Fruit fly (Drosophila melanogaster) whole organism, embryonic: ENCODE data around the gene GluRIIE.

Experiments used
- Aef1 ChIP-seq: fragments of 200-800 bp; sonication (Bioruptor generic); IDR thresholded peaks from 3 replicates; pipeline ENCODE4 v1.3.6; 2022; ENCODE audit warnings: missing biosample characterization, missing genetic modification characterization
- BEAF-32 ChIP-seq: fragments of 200-800 bp; sonication (Bioruptor generic); optimal IDR thresholded peaks from 3 replicates; lab custom pipeline; 2017; ENCODE audit warnings: missing biosample characterization, missing genetic modification characterization, mild to moderate bottlenecking, moderate library complexity, missing genetic modification reagents
- Blimp-1 ChIP-seq: fragments of 200-800 bp; sonication (Bioruptor generic); optimal IDR thresholded peaks from 3 replicates; lab custom pipeline; 2018; ENCODE audit warnings: missing biosample characterization, missing genetic modification characterization, mild to moderate bottlenecking, moderate library complexity, missing genetic modification reagents
- CG10274 ChIP-seq: fragments of 200-800 bp; sonication (Bioruptor generic); optimal IDR thresholded peaks from 3 replicates; lab custom pipeline; 2017; ENCODE audit warnings: missing biosample characterization, mild to moderate bottlenecking, missing genetic modification characterization
- CG10462 ChIP-seq: fragments of 200-800 bp; sonication (Bioruptor generic); optimal IDR thresholded peaks from 2 replicates; lab custom pipeline; 2016; ENCODE audit warnings: missing biosample characterization, missing genetic modification characterization
- CG1233 ChIP-seq: fragments of 200-800 bp; sonication (Bioruptor generic); optimal IDR thresholded peaks from 4 replicates; lab custom pipeline; 2018; ENCODE audit warnings: missing biosample characterization, mild to moderate bottlenecking, missing genetic modification characterization
- CG12744 ChIP-seq: fragments of 200-800 bp; sonication (Bioruptor generic); optimal IDR thresholded peaks from 2 replicates; lab custom pipeline; 2016; ENCODE audit warnings: missing biosample characterization, missing genetic modification characterization
- CG13624 ChIP-seq: fragments of 200-800 bp; sonication (Bioruptor generic); optimal IDR thresholded peaks from 2 replicates; lab custom pipeline; 2016; ENCODE audit warnings: missing biosample characterization, missing genetic modification characterization
- CG13775 ChIP-seq: fragments of 200-800 bp; sonication (Bioruptor generic); optimal IDR thresholded peaks from 3 replicates; lab custom pipeline; 2017; ENCODE audit warnings: missing biosample characterization, mild to moderate bottlenecking, missing genetic modification characterization
- CG15696 ChIP-seq: fragments of 200-800 bp; sonication (Bioruptor generic); optimal IDR thresholded peaks from 2 replicates; lab custom pipeline; 2019; ENCODE audit warnings: missing biosample characterization, mild to moderate bottlenecking, missing genetic modification characterization, moderate library complexity
- CG1602 ChIP-seq: fragments of 200-800 bp; sonication (Bioruptor generic); optimal IDR thresholded peaks from 3 replicates; lab custom pipeline; 2016; ENCODE audit warnings: missing biosample characterization, missing genetic modification characterization
- CG17612 ChIP-seq: fragments of 200-800 bp; sonication (Bioruptor generic); IDR thresholded peaks from 2 replicates; pipeline ENCODE4 v1.3.6; 2022; ENCODE audit warnings: missing biosample characterization, missing genetic modification characterization
- CG2875 ChIP-seq: fragments of 200-800 bp; sonication (Bioruptor generic); optimal IDR thresholded peaks from 2 replicates; lab custom pipeline; 2017; ENCODE audit warnings: missing biosample characterization, mild to moderate bottlenecking, missing genetic modification characterization, missing genetic modification reagents
- CG33213 ChIP-seq: fragments of 200-800 bp; sonication (Bioruptor generic); optimal IDR thresholded peaks from 3 replicates; lab custom pipeline; 2016; ENCODE audit warnings: missing biosample characterization, missing genetic modification characterization
- CG4328 ChIP-seq: fragments of 200-800 bp; sonication (Bioruptor generic); optimal IDR thresholded peaks from 3 replicates; lab custom pipeline; 2017; ENCODE audit warnings: missing biosample characterization, missing genetic modification reagents, missing genetic modification characterization
- CG4360 ChIP-seq: fragments of 200-800 bp; sonication (Bioruptor generic); IDR thresholded peaks from 2 replicates; pipeline ENCODE4 v1.3.6; 2022; ENCODE audit warnings: missing biosample characterization, missing genetic modification characterization
- CG7963 ChIP-seq: fragments of 200-800 bp; sonication (Bioruptor generic); IDR thresholded peaks from 3 replicates; pipeline ENCODE4 v1.3.6; 2022; ENCODE audit warnings: missing biosample characterization, missing genetic modification characterization; ENCODE audit not compliant: partially characterized antibody
- CG8089 ChIP-seq: fragments of 200-800 bp; sonication (Bioruptor generic); optimal IDR thresholded peaks from 3 replicates; lab custom pipeline; 2016; ENCODE audit warnings: missing biosample characterization, missing genetic modification characterization
- CG8765 ChIP-seq: fragments of 200-800 bp; sonication (Bioruptor generic); IDR thresholded peaks from 2 replicates; pipeline ENCODE4 v1.3.6; 2022; ENCODE audit warnings: missing biosample characterization, missing genetic modification characterization
- CTCF ChIP-seq: fragments of 200-800 bp; sonication (Bioruptor generic); optimal IDR thresholded peaks from 2 replicates; lab custom pipeline; 2017; ENCODE audit warnings: missing biosample characterization, mild to moderate bottlenecking, missing genetic modification characterization, moderate library complexity
- Chrac-16 ChIP-seq: fragments of 200-800 bp; sonication (Bioruptor generic); optimal IDR thresholded peaks from 3 replicates; lab custom pipeline; 2016; ENCODE audit warnings: missing biosample characterization, missing genetic modification characterization
- D19B ChIP-seq: fragments of 200-800 bp; sonication (Bioruptor generic); optimal IDR thresholded peaks from 2 replicates; lab custom pipeline; 2017; ENCODE audit warnings: missing biosample characterization, mild to moderate bottlenecking, missing genetic modification characterization
- Dref ChIP-seq: fragments of 200-800 bp; sonication (Bioruptor generic); IDR thresholded peaks from 2 replicates; pipeline ENCODE4 v1.3.6; 2022; ENCODE audit warnings: missing biosample characterization, missing genetic modification characterization
- E2f1 ChIP-seq: fragments of 200-800 bp; sonication (Bioruptor generic); IDR thresholded peaks from 2 replicates; pipeline ENCODE4 v1.3.6; 2022; ENCODE audit warnings: missing biosample characterization, missing genetic modification characterization
- Elba2 ChIP-seq: fragments of 200-800 bp; sonication (Bioruptor generic); optimal IDR thresholded peaks from 3 replicates; lab custom pipeline; 2016; ENCODE audit warnings: missing biosample characterization, missing genetic modification characterization
- Fer2 ChIP-seq: fragments of 200-800 bp; sonication (Bioruptor generic); optimal IDR thresholded peaks from 2 replicates; lab custom pipeline; 2018; ENCODE audit warnings: missing biosample characterization, mild to moderate bottlenecking, missing genetic modification characterization, moderate library complexity
- H15 ChIP-seq: fragments of 200-800 bp; sonication (Bioruptor generic); IDR thresholded peaks from 3 replicates; pipeline ENCODE4 v1.3.6; 2022; ENCODE audit warnings: missing biosample characterization, missing genetic modification characterization
- H2.0 ChIP-seq: fragments of 200-800 bp; sonication (Bioruptor generic); IDR thresholded peaks from 2 replicates; pipeline ENCODE4 v1.3.6; 2022; ENCODE audit warnings: missing biosample characterization, missing genetic modification characterization
- Lpt ChIP-seq: fragments of >200 bp; optimal IDR thresholded peaks from 2 replicates; lab custom pipeline; 2018; ENCODE audit warnings: missing biosample characterization, missing genetic modification characterization
- Pdp1 ChIP-seq, 2 experiments: fragments of 200-800 bp; sonication (Bioruptor generic); optimal IDR thresholded peaks; 3 replicates each; lab custom pipeline; 2016; ENCODE audit warnings: missing biosample characterization in 2 of 2, missing genetic modification characterization in 2 of 2, mild to moderate bottlenecking in 1 of 2, moderate library complexity in 1 of 2
- Stat92E ChIP-seq, 3 experiments: fragments of >200 bp in 2 of 3; fragments of 200-800 bp in 1 of 3; sonication (Bioruptor generic) in 1 of 3; optimal IDR thresholded peaks; 2 replicates each; lab custom pipeline; 2017 to 2019; ENCODE audit warnings: missing biosample characterization in 3 of 3, missing genetic modification characterization in 3 of 3, mild to moderate bottlenecking in 1 of 3, moderate library complexity in 1 of 3
- Taf1 ChIP-seq: fragments of 200-800 bp; sonication (Bioruptor generic); IDR thresholded peaks from 2 replicates; pipeline ENCODE4 v1.3.6; 2022; ENCODE audit warnings: missing biosample characterization, missing genetic modification characterization
- abd-A ChIP-seq: fragments of 200-800 bp; sonication (Bioruptor generic); optimal IDR thresholded peaks from 3 replicates; lab custom pipeline; 2019; ENCODE audit warnings: missing biosample characterization, mild to moderate bottlenecking, missing genetic modification characterization, moderate library complexity
- bab2 ChIP-seq: fragments of 200-800 bp; sonication (Bioruptor generic); optimal IDR thresholded peaks from 2 replicates; lab custom pipeline; 2016; ENCODE audit warnings: missing biosample characterization, missing genetic modification characterization
- br ChIP-seq: fragments of >200 bp; optimal IDR thresholded peaks from 2 replicates; lab custom pipeline; 2017
- ci ChIP-seq: fragments of 200-800 bp; sonication (Bioruptor generic); IDR thresholded peaks from 3 replicates; pipeline ENCODE4 v1.3.6; 2022; ENCODE audit warnings: missing biosample characterization, missing genetic modification characterization
- dpn ChIP-seq, 2 experiments: fragments of 200-800 bp; sonication (Bioruptor generic); optimal IDR thresholded peaks; 3 replicates each; lab custom pipeline; 2016; ENCODE audit warnings: missing biosample characterization in 2 of 2, missing genetic modification characterization in 2 of 2
- fd96Cb ChIP-seq: fragments of 200-800 bp; sonication (Bioruptor generic); optimal IDR thresholded peaks from 2 replicates; lab custom pipeline; 2018; ENCODE audit warnings: missing biosample characterization, mild to moderate bottlenecking, missing genetic modification characterization, moderate library complexity
- ftz-f1 ChIP-seq: fragments of 200-800 bp; sonication (Bioruptor generic); optimal IDR thresholded peaks from 2 replicates; lab custom pipeline; 2016; ENCODE audit warnings: missing biosample characterization, missing genetic modification characterization
- gcm ChIP-seq: fragments of 200-800 bp; sonication (Bioruptor generic); optimal IDR thresholded peaks from 2 replicates; lab custom pipeline; 2019; ENCODE audit warnings: missing biosample characterization, mild to moderate bottlenecking, missing genetic modification characterization, moderate library complexity
- gfzf ChIP-seq: fragments of 200-800 bp; sonication (Bioruptor generic); optimal IDR thresholded peaks from 2 replicates; lab custom pipeline; 2016; ENCODE audit warnings: missing biosample characterization, mild to moderate bottlenecking, missing genetic modification characterization, moderate library complexity
- hkb ChIP-seq, 2 experiments: fragments of 200-800 bp in 1 of 2; fragments of >200 bp in 1 of 2; sonication (Bioruptor generic) in 1 of 2; IDR thresholded peaks in 1 of 2; optimal IDR thresholded peaks in 1 of 2; 2 replicates each; pipeline versions ENCODE4 v1.3.6 to Lab custom; 2017 to 2022; ENCODE audit warnings: missing biosample characterization in 1 of 2, missing genetic modification characterization in 1 of 2
- odd ChIP-seq: fragments of 200-800 bp; sonication (Bioruptor generic); optimal IDR thresholded peaks from 2 replicates; lab custom pipeline; 2017; ENCODE audit warnings: missing biosample characterization, mild to moderate bottlenecking, missing genetic modification characterization
- otp ChIP-seq: fragments of 200-800 bp; sonication (Bioruptor generic); IDR thresholded peaks from 3 replicates; pipeline ENCODE4, ENCODE4 v1.3.6; 2022; ENCODE audit warnings: missing biosample characterization, missing genetic modification characterization
- phol ChIP-seq: fragments of 200-800 bp; sonication (Bioruptor generic); optimal IDR thresholded peaks from 3 replicates; lab custom pipeline; 2018; ENCODE audit warnings: missing biosample characterization, mild to moderate bottlenecking, missing genetic modification characterization, moderate library complexity
- salm ChIP-seq: fragments of 200-800 bp; sonication (Bioruptor generic); optimal IDR thresholded peaks from 2 replicates; lab custom pipeline; 2018; ENCODE audit warnings: missing biosample characterization, mild to moderate bottlenecking, missing genetic modification characterization
- schlank ChIP-seq: fragments of 200-800 bp; sonication (Bioruptor generic); optimal IDR thresholded peaks from 2 replicates; lab custom pipeline; 2018; ENCODE audit warnings: missing biosample characterization, mild to moderate bottlenecking, missing genetic modification characterization
- slp2 ChIP-seq: fragments of 200-800 bp; sonication (Bioruptor generic); optimal IDR thresholded peaks from 2 replicates; lab custom pipeline; 2016; ENCODE audit warnings: missing biosample characterization, missing genetic modification characterization
- stc ChIP-seq: fragments of 200-800 bp; sonication (Bioruptor generic); IDR thresholded peaks from 2 replicates; pipeline ENCODE4 v1.3.6; 2022; ENCODE audit warnings: missing biosample characterization, missing genetic modification characterization
- tup ChIP-seq: fragments of 200-800 bp; sonication (Bioruptor generic); optimal IDR thresholded peaks from 2 replicates; lab custom pipeline; 2016; ENCODE audit warnings: missing biosample characterization, mild to moderate bottlenecking, missing genetic modification characterization, moderate library complexity
- yki ChIP-seq: fragments of >200 bp; optimal IDR thresholded peaks from 3 replicates; lab custom pipeline; 2018

GluRIIE gene

DNA sequence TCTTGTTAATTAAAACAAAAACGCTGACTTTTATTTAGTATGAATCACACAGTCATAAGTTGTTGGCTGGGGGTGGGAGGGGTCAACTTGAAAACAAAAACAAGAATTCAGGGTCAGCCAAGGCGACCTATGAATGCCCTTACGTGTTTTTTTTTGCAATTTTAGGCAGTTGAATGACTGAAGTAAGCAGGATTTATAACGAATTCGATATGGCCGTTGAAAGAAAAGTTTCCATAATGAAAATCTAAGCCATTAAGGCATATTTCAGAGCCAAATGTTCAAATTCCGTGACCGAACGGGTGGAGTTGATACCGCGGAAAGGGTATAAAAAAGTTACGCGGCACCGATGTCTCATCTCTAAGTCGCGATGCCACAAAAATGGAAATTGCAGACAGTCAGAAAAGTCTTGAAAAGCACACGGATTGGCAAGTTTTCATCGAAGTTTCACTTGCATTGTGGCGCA is 14.5 kb downstream of the GluRIIE start (continued):
- peak; percentile 65; the same call in 2 of the 3 replicates for TF ChIP-seq ci (GFP tag; lab: Robert Waterston, UW)
- TF ChIP-seq Fer2 (tag; lab: Kevin White, UChicago) = no peak
- no peak for TF ChIP-seq yki (lab: Kevin White, UChicago)
- TF ChIP-seq br (lab: Kevin White, UChicago) = no peak
- 0 out of 3 replicates have a peak, but pooled peaks have one; percentile 36 for TF ChIP-seq otp (GFP tag; lab: Robert Waterston, UW)
- TF ChIP-seq gcm (GFP tag; lab: Kevin White, UChicago) = no peak
- peak; percentile 64 for TF ChIP-seq H2.0 (GFP tag; lab: Robert Waterston, UW)
- TF ChIP-seq Stat92E (GFP tag; optimal IDR thresholded peaks at IDR 0.05; lab: Kevin White, UChicago) = peak in 1 of 3 experiments; percentile 10
- TF ChIP-seq CG1233 = no peak
- no peak for TF ChIP-seq salm (tag; lab: Kevin White, UChicago)
- peak; percentile 64 for TF ChIP-seq bab2 (GFP tag; lab: Kevin White, UChicago)
- peak; percentile 9 for TF ChIP-seq tup
- TF ChIP-seq H15 (GFP tag; lab: Robert Waterston, UW) = no peak
- peak; percentile 32 for TF ChIP-seq CG10462 (GFP tag; lab: Kevin White, UChicago)
- no peak for TF ChIP-seq Elba2 (GFP tag; lab: Kevin White, UChicago)
- TF ChIP-seq CG2875 (GFP tag; lab: Kevin White, UChicago) = no peak
- TF ChIP-seq CG8765 (GFP tag; lab: Robert Waterston, UW) = no peak
- TF ChIP-seq stc (GFP tag; lab: Robert Waterston, UW) = peak; percentile 54
- peak; percentile 60 for TF ChIP-seq schlank (tag; lab: Kevin White, UChicago)
- peak; percentile 55 for TF ChIP-seq CG8089 (GFP tag; lab: Kevin White, UChicago)
- no peak for TF ChIP-seq BEAF-32 (GFP tag; lab: Kevin White, UChicago)
- TF ChIP-seq CG17612 = peak; percentile 44; the same call in 1 of the 2 replicates
- peak; percentile 59 for TF ChIP-seq CG1602 (GFP tag; lab: Kevin White, UChicago)
- no peak for TF ChIP-seq phol
- TF ChIP-seq fd96Cb (tag; lab: Kevin White, UChicago) = peak; percentile 59
- TF ChIP-seq D19B (GFP tag; lab: Kevin White, UChicago) = no peak
- TF ChIP-seq E2f1 (GFP tag; lab: Robert Waterston, UW) = peak; percentile 58; the same call in 1 of the 2 replicates
- TF ChIP-seq CG33213 (GFP tag; lab: Kevin White, UChicago) = peak; percentile 33
- TF ChIP-seq Pdp1 (GFP tag; optimal IDR thresholded peaks at IDR 0.05; lab: Kevin White, UChicago) = peak; percentile 75 to 90
- peak; percentile 64 for TF ChIP-seq slp2 (GFP tag; lab: Kevin White, UChicago)
- peak; percentile 60 for TF ChIP-seq CG13775 (GFP tag; lab: Kevin White, UChicago)
- no peak for TF ChIP-seq Blimp-1 (GFP tag; lab: Kevin White, UChicago)
- TF ChIP-seq Chrac-16 (GFP tag; lab: Kevin White, UChicago) = peak; percentile 58
- TF ChIP-seq abd-A = no peak
- TF ChIP-seq CG7963 (GFP tag; lab: Robert Waterston, UW) = no peak
- TF ChIP-seq CTCF = no peak
- TF ChIP-seq Taf1 (GFP tag; lab: Robert Waterston, UW) = 0 out of 2 replicates have a peak, but pooled peaks have one; percentile 47
- no peak for TF ChIP-seq CG12744 (GFP tag; lab: Kevin White, UChicago)
- peak; percentile 65 to 73 for TF ChIP-seq dpn (GFP tag; optimal IDR thresholded peaks at IDR 0.05; lab: Kevin White, UChicago)
- TF ChIP-seq Dref (GFP tag; lab: Robert Waterston, UW) = no peak
- no peak for TF ChIP-seq Lpt (GFP tag; lab: Kevin White, UChicago)
- TF ChIP-seq CG10274 (GFP tag; lab: Kevin White, UChicago) = peak; percentile 95
- peak; percentile 35 for TF ChIP-seq CG15696
- peak; percentile 77 for TF ChIP-seq CG13624 (GFP tag; lab: Kevin White, UChicago)
- TF ChIP-seq hkb (optimal IDR thresholded peaks at IDR 0.05; lab: Kevin White, UChicago) = no peak
- TF ChIP-seq hkb (GFP tag; IDR thresholded peaks at IDR 0.05; lab: Robert Waterston, UW) = peak; percentile 74
- TF ChIP-seq odd (GFP tag; lab: Kevin White, UChicago) = no peak
- TF ChIP-seq Aef1 (GFP tag; lab: Robert Waterston, UW) = peak; percentile 84
- TF ChIP-seq ftz-f1 (GFP tag; lab: Kevin White, UChicago) = peak; percentile 87
- TF ChIP-seq CG4360 = peak; percentile 34; the same call in 1 of the 2 replicates
- no peak for TF ChIP-seq CG4328 (GFP tag; lab: Kevin White, UChicago)
- TF ChIP-seq gfzf (GFP tag; lab: Kevin White, UChicago) = no peak
